ENCODE assay signal across 4 worm cellular contexts in genomic region chrIII:9091392-9092291, ce11.
TF ChIP-seq lines count a peak whose summit lies in the region.

glp-1 (plus strand) TSS chrIII:9092241.

TF ChIP-seq in whole organism, L1 larva, 84 proteins besides CTCF, POLR2A, EP300 and RAD21:
- TF ChIP-seq pqm-1 (tag; optimal IDR thresholded peaks at IDR 0.05; lab: Kevin White, UChicago) = no peak
- TF ChIP-seq jun-1 (tag; optimal IDR thresholded peaks at IDR 0.05; lab: Kevin White, UChicago) = no peak
- peak; percentile 68 for TF ChIP-seq blmp-1 (tag; optimal IDR thresholded peaks at IDR 0.05; lab: Kevin White, UChicago)

TF ChIP-seq in whole organism, L3 larva, 47 proteins besides CTCF, POLR2A, EP300 and RAD21:
- no peak for TF ChIP-seq hmg-11 (tag; optimal IDR thresholded peaks at IDR 0.05; lab: Kevin White, UChicago)
- peak; percentile 68 for TF ChIP-seq egl-5 (tag; optimal IDR thresholded peaks at IDR 0.05; lab: Kevin White, UChicago)
- TF ChIP-seq daf-12 (tag; optimal IDR thresholded peaks at IDR 0.05; lab: Kevin White, UChicago) = no peak
- no peak for TF ChIP-seq aly-2 (tag; optimal IDR thresholded peaks at IDR 0.05; lab: Kevin White, UChicago)
- no peak for TF ChIP-seq fkh-10 (GFP tag; optimal IDR thresholded peaks at IDR 0.05; lab: Kevin White, UChicago)
- TF ChIP-seq nhr-43 (tag; optimal IDR thresholded peaks at IDR 0.05; lab: Kevin White, UChicago; ENCODE audit: poor library complexity, severe bottlenecking) = no peak
- TF ChIP-seq unc-62 (GFP tag; optimal IDR thresholded peaks at IDR 0.05; lab: Kevin White, UChicago) = no peak

TF ChIP-seq in whole organism, L4 larva, 104 proteins besides CTCF, POLR2A, EP300 and RAD21:
- TF ChIP-seq ceh-44 (GFP tag; IDR thresholded peaks at IDR 0.05; lab: Robert Waterston, UW) (no peak), unc-62 (GFP tag; optimal IDR thresholded peaks at IDR 0.05 in 1 of 2; lab: Kevin White, UChicago) (peak in 1 of 2 experiments; percentile 72), unc-62 (tag; optimal IDR thresholded peaks at IDR 0.05; lab: Kevin White, UChicago) (no peak), unc-130 (GFP tag; optimal IDR thresholded peaks at IDR 0.05; lab: Kevin White, UChicago) (peak; percentile 41), Y48G9A.11 (GFP tag; IDR thresholded peaks at IDR 0.05; lab: Robert Waterston, UW) (peak; percentile 34; the same call in 1 of the 2 replicates)

TF ChIP-seq in whole organism, young adult, 124 proteins besides CTCF, POLR2A, EP300 and RAD21:
- no peak for TF ChIP-seq B0035.1 (tag; optimal IDR thresholded peaks at IDR 0.05; lab: Kevin White, UChicago)
- TF ChIP-seq sdz-38 (tag; optimal IDR thresholded peaks at IDR 0.05; lab: Kevin White, UChicago) = no peak
- no peak for TF ChIP-seq C17E4.6 (GFP tag; IDR thresholded peaks at IDR 0.05; lab: Robert Waterston, UW)
- TF ChIP-seq dpff-1 (tag; optimal IDR thresholded peaks at IDR 0.05; lab: Kevin White, UChicago) = no peak
- TF ChIP-seq K12H6.12 (tag; optimal IDR thresholded peaks at IDR 0.05; lab: Kevin White, UChicago) = no peak
- TF ChIP-seq ztf-26 (tag; optimal IDR thresholded peaks at IDR 0.05; lab: Kevin White, UChicago) = no peak
- no peak for TF ChIP-seq hrde-1 (tag; optimal IDR thresholded peaks at IDR 0.05; lab: Kevin White, UChicago; ENCODE audit: borderline replicate concordance)
- TF ChIP-seq Y53G8AR.9 (GFP tag; conservative IDR thresholded peaks at IDR 0.05; lab: Robert Waterston, UW) = no peak
- TF ChIP-seq hlh-26 (GFP tag; conservative IDR thresholded peaks at IDR 0.05; lab: Robert Waterston, UW) = no peak
- no peak for TF ChIP-seq T07F8.4 (tag; optimal IDR thresholded peaks at IDR 0.05; lab: Kevin White, UChicago)
- no peak for TF ChIP-seq nfya-1 (tag; optimal IDR thresholded peaks at IDR 0.05; lab: Kevin White, UChicago; ENCODE audit: borderline replicate concordance, insufficient read depth)
- peak; percentile 46; the same call in 1 of the 2 replicates for TF ChIP-seq ceh-91 (GFP tag; IDR thresholded peaks at IDR 0.05; lab: Robert Waterston, UW)
- no peak for TF ChIP-seq egl-44 (GFP tag; IDR thresholded peaks at IDR 0.05; lab: Robert Waterston, UW)
- peak; percentile 61; the same call in 1 of the 2 replicates for TF ChIP-seq attf-3 (GFP tag; conservative IDR thresholded peaks at IDR 0.05; lab: Robert Waterston, UW)
- no peak for TF ChIP-seq mcd-1 (GFP tag; IDR thresholded peaks at IDR 0.05; lab: Robert Waterston, UW)
- peak; percentile 31 for TF ChIP-seq lin-54 (GFP tag; optimal IDR thresholded peaks at IDR 0.05; lab: Kevin White, UChicago)
- TF ChIP-seq lsl-1 (GFP tag; optimal IDR thresholded peaks at IDR 0.05; lab: Kevin White, UChicago) = peak; percentile 95
- TF ChIP-seq madf-10 (tag; optimal IDR thresholded peaks at IDR 0.05; lab: Kevin White, UChicago) = no peak
- peak; percentile 66 for TF ChIP-seq madf-8 (GFP tag; conservative IDR thresholded peaks at IDR 0.05; lab: Robert Waterston, UW)
- TF ChIP-seq madf-6 (GFP tag; IDR thresholded peaks at IDR 0.05; lab: Robert Waterston, UW) = peak; percentile 80; the same call in 1 of the 2 replicates
- peak; percentile 60; the same call in 1 of the 2 replicates for TF ChIP-seq D2030.7 (GFP tag; IDR thresholded peaks at IDR 0.05; lab: Robert Waterston, UW)
- TF ChIP-seq lsy-27 (tag; optimal IDR thresholded peaks at IDR 0.05; lab: Kevin White, UChicago; ENCODE audit: borderline replicate concordance, insufficient read depth) = no peak
- TF ChIP-seq xnd-1 (tag; optimal IDR thresholded peaks at IDR 0.05; lab: Kevin White, UChicago) = peak; percentile 30
- no peak for TF ChIP-seq nhr-27 (tag; optimal IDR thresholded peaks at IDR 0.05; lab: Kevin White, UChicago)
- no peak for TF ChIP-seq Y56A3A.18 (GFP tag; IDR thresholded peaks at IDR 0.05; lab: Robert Waterston, UW)
- TF ChIP-seq lir-1 (GFP tag; conservative IDR thresholded peaks at IDR 0.05; lab: Robert Waterston, UW) = no peak
- 0 out of 2 replicates have a peak, but pooled peaks have one; percentile 42 for TF ChIP-seq F33H1.4 (GFP tag; IDR thresholded peaks at IDR 0.05; lab: Robert Waterston, UW)
- no peak for TF ChIP-seq akir-1 (GFP tag; optimal IDR thresholded peaks at IDR 0.05; lab: Kevin White, UChicago)
- no peak for TF ChIP-seq let-526 (GFP tag; IDR thresholded peaks at IDR 0.05; lab: Robert Waterston, UW)
- TF ChIP-seq hmg-1.2 (GFP tag; IDR thresholded peaks at IDR 0.05; lab: Robert Waterston, UW) = peak; percentile 5; the same call in 1 of the 2 replicates
- no peak for TF ChIP-seq lin-26 (GFP tag; IDR thresholded peaks at IDR 0.05; lab: Robert Waterston, UW)
- TF ChIP-seq attf-6 (GFP tag; IDR thresholded peaks at IDR 0.05; lab: Robert Waterston, UW) = no peak
- TF ChIP-seq aptf-2 (GFP tag; conservative IDR thresholded peaks at IDR 0.05; lab: Robert Waterston, UW) = no peak
- TF ChIP-seq nhr-90 (tag; optimal IDR thresholded peaks at IDR 0.05; lab: Kevin White, UChicago) = no peak
- TF ChIP-seq snpc-3.4 (tag; optimal IDR thresholded peaks at IDR 0.05; lab: Kevin White, UChicago) = peak; percentile 32
- TF ChIP-seq F57A8.1 (GFP tag; optimal IDR thresholded peaks at IDR 0.05; lab: Kevin White, UChicago) = no peak
- TF ChIP-seq efl-1 (GFP tag; optimal IDR thresholded peaks at IDR 0.05; lab: Kevin White, UChicago) = peak; percentile 91
- peak; percentile 65 for TF ChIP-seq dpl-1 (GFP tag; optimal IDR thresholded peaks at IDR 0.05; lab: Kevin White, UChicago)
- TF ChIP-seq sptf-2 (GFP tag; optimal IDR thresholded peaks at IDR 0.05; lab: Kevin White, UChicago) = no peak
